Worm (Caenorhabditis elegans): ENCODE data around the gene art-1.

art-1 gene

ce11 chrII:6926488-6926887, 45.5 kb downstream of the art-1 start (continued):
- TF ChIP-seq pros-1 (tag; optimal IDR thresholded peaks at IDR 0.05) (peak; percentile 1), T23F11.4 (GFP tag; optimal IDR thresholded peaks at IDR 0.05) (no peak), elt-2 (tag; optimal IDR thresholded peaks at IDR 0.05) (no peak), pha-4 (tag; optimal IDR thresholded peaks at IDR 0.05) (no peak), F13H6.1 (tag; optimal IDR thresholded peaks at IDR 0.05) (no peak), hlh-13 (GFP tag; optimal IDR thresholded peaks at IDR 0.05) (no peak), npax-4 (tag; optimal IDR thresholded peaks at IDR 0.05) (no peak), ceh-18 (tag; optimal IDR thresholded peaks at IDR 0.05) (peak; percentile 55), sox-4 (tag; optimal IDR thresholded peaks at IDR 0.05) (no peak), ref-2 (tag; optimal IDR thresholded peaks at IDR 0.05) (no peak), ama-1 (optimal IDR thresholded peaks at IDR 0.05) (no peak), ceh-19 (GFP tag; optimal IDR thresholded peaks at IDR 0.05) (peak; percentile 19), ceh-2 (tag; optimal IDR thresholded peaks at IDR 0.05) (no peak), nhr-11 (tag; optimal IDR thresholded peaks at IDR 0.05) (no peak), ets-4 (tag; optimal IDR thresholded peaks at IDR 0.05) (no peak), sdc-2 (tag; optimal IDR thresholded peaks at IDR 0.05) (no peak), ceh-14 (tag; optimal IDR thresholded peaks at IDR 0.05) (no peak), C38D4.7 (GFP tag; optimal IDR thresholded peaks at IDR 0.05) (no peak)

ce11 chrII:6926054-6926453, 46.0 kb downstream of the art-1 start:
- TF ChIP-seq ref-2 (tag; optimal IDR thresholded peaks at IDR 0.05) (peak; percentile 48), nhr-232 (tag; optimal IDR thresholded peaks at IDR 0.05) (no peak), unc-42 (tag; optimal IDR thresholded peaks at IDR 0.05) (no peak), pha-2 (tag; optimal IDR thresholded peaks at IDR 0.05) (no peak), madf-2 (tag; optimal IDR thresholded peaks at IDR 0.05) (peak; percentile 98), ceh-48 (tag; optimal IDR thresholded peaks at IDR 0.05) (peak; percentile 4), nhr-11 (tag; optimal IDR thresholded peaks at IDR 0.05) (no peak)

DNA sequence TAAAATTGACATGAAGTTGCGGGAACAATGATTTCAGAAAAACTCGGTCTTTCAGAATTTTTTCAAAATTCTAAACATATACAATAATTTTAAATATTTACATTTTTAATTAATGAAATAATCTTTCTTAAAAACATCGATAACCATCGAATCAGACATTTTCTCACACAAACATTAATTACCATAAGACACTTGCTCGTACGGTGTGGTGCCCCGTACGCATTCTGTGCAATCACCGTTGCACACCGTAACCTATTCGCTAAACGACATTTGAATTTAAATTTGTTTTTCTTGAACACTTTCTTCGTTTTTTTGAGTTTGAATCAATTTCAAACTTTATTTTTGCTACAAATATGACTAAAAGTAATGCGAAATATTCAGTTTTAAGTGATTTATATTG, 48.2 kb downstream of the art-1 start:
- no peak for TF ChIP-seq hlh-8 (tag; optimal IDR thresholded peaks at IDR 0.05)
- TF ChIP-seq ceh-6 (GFP tag; optimal IDR thresholded peaks at IDR 0.05): no peak
- TF ChIP-seq C38D4.7 (GFP tag; optimal IDR thresholded peaks at IDR 0.05): no peak
- TF ChIP-seq hlh-6 (tag; optimal IDR thresholded peaks at IDR 0.05): no peak
- no peak for TF ChIP-seq fkh-10 (GFP tag; optimal IDR thresholded peaks at IDR 0.05)
- no peak for TF ChIP-seq dmd-4 (tag; optimal IDR thresholded peaks at IDR 0.05; ENCODE audit: borderline replicate concordance)
- no peak for TF ChIP-seq lim-6 (tag; optimal IDR thresholded peaks at IDR 0.05)
- no peak for TF ChIP-seq eyg-1 (tag; optimal IDR thresholded peaks at IDR 0.05)
- TF ChIP-seq lin-11 (tag; optimal IDR thresholded peaks at IDR 0.05): no peak
- no peak for TF ChIP-seq odd-2 (tag; optimal IDR thresholded peaks at IDR 0.05)
- TF ChIP-seq nfya-1 (tag; optimal IDR thresholded peaks at IDR 0.05): no peak
- TF ChIP-seq rnt-1 (tag; optimal IDR thresholded peaks at IDR 0.05): no peak
- TF ChIP-seq ceh-34 (tag; optimal IDR thresholded peaks at IDR 0.05): no peak
- TF ChIP-seq ceh-19 (GFP tag; optimal IDR thresholded peaks at IDR 0.05): no peak
- TF ChIP-seq ceh-18 (tag; optimal IDR thresholded peaks at IDR 0.05): no peak
- no peak for TF ChIP-seq sox-4 (tag; optimal IDR thresholded peaks at IDR 0.05)
- TF ChIP-seq npax-4 (tag; optimal IDR thresholded peaks at IDR 0.05): no peak
